Fruit fly (Drosophila melanogaster) whole organism, embryonic: ENCODE measurements around the gene CG31157.

ENCODE experiments used
- Bteb2 ChIP-seq: fragments of 200-800 bp; sonication (Bioruptor generic); optimal IDR thresholded peaks from 2 replicates; lab custom pipeline; 2016; ENCODE audit warnings: missing biosample characterization, missing genetic modification characterization
- CG10366 ChIP-seq: fragments of 200-800 bp; sonication (Bioruptor generic); IDR thresholded peaks from 2 replicates; pipeline ENCODE4 v1.3.6; 2022; ENCODE audit warnings: missing biosample characterization, missing genetic modification characterization
- CG10565 ChIP-seq: fragments of 200-800 bp; sonication (Bioruptor generic); optimal IDR thresholded peaks from 3 replicates; lab custom pipeline; 2016; ENCODE audit warnings: missing biosample characterization, mild to moderate bottlenecking, missing genetic modification characterization
- CG10654 ChIP-seq: fragments of 200-800 bp; sonication (Bioruptor generic); optimal IDR thresholded peaks from 2 replicates; lab custom pipeline; 2016; ENCODE audit warnings: missing biosample characterization, missing genetic modification characterization
- CG11456 ChIP-seq: fragments of 200-800 bp; sonication (Bioruptor generic); IDR thresholded peaks from 3 replicates; pipeline ENCODE4 v1.3.6; 2022; ENCODE audit warnings: missing biosample characterization, missing genetic modification characterization
- CG1233 ChIP-seq: fragments of 200-800 bp; sonication (Bioruptor generic); optimal IDR thresholded peaks from 4 replicates; lab custom pipeline; 2018; ENCODE audit warnings: missing biosample characterization, mild to moderate bottlenecking, missing genetic modification characterization
- CG13424 ChIP-seq: fragments of 200-800 bp; sonication (Bioruptor generic); optimal IDR thresholded peaks from 2 replicates; lab custom pipeline; 2019; ENCODE audit warnings: missing biosample characterization, mild to moderate bottlenecking, missing genetic modification characterization, moderate library complexity
- CG13624 ChIP-seq: fragments of 200-800 bp; sonication (Bioruptor generic); optimal IDR thresholded peaks from 2 replicates; lab custom pipeline; 2016; ENCODE audit warnings: missing biosample characterization, missing genetic modification characterization
- CG14667 ChIP-seq: fragments of 200-800 bp; sonication (Bioruptor generic); IDR thresholded peaks from 2 replicates; pipeline ENCODE4 v1.3.6; 2022; ENCODE audit warnings: missing biosample characterization, missing genetic modification characterization
- CG14860 ChIP-seq: fragments of 200-800 bp; sonication (Bioruptor generic); IDR thresholded peaks from 3 replicates; pipeline ENCODE4 v1.3.6; 2022; ENCODE audit warnings: missing biosample characterization, missing genetic modification characterization; ENCODE audit not compliant: partially characterized antibody
- CG1529 ChIP-seq: fragments of 200-800 bp; sonication (Bioruptor generic); optimal IDR thresholded peaks from 3 replicates; lab custom pipeline; 2018; ENCODE audit warnings: missing biosample characterization, missing genetic modification characterization
- CG15479 ChIP-seq: fragments of 200-800 bp; sonication (Bioruptor generic); optimal IDR thresholded peaks from 3 replicates; lab custom pipeline; 2019; ENCODE audit warnings: missing biosample characterization, mild to moderate bottlenecking, missing genetic modification characterization, moderate library complexity
- CG1603 ChIP-seq: fragments of 200-800 bp; sonication (Bioruptor generic); optimal IDR thresholded peaks from 2 replicates; lab custom pipeline; 2019; ENCODE audit warnings: missing biosample characterization, mild to moderate bottlenecking, missing genetic modification characterization, moderate library complexity
- CG17361 ChIP-seq: fragments of 200-800 bp; sonication (Bioruptor generic); IDR thresholded peaks from 3 replicates; pipeline ENCODE4 v1.3.6; 2022; ENCODE audit warnings: missing biosample characterization, missing genetic modification characterization
- CG17385 ChIP-seq: fragments of 200-800 bp; sonication (Bioruptor generic); optimal IDR thresholded peaks from 3 replicates; lab custom pipeline; 2018; ENCODE audit warnings: missing biosample characterization, mild to moderate bottlenecking, missing genetic modification characterization
- CG30020 ChIP-seq: fragments of 200-800 bp; optimal IDR thresholded peaks from 2 replicates; lab custom pipeline; 2019; ENCODE audit warnings: missing biosample characterization, mild to moderate bottlenecking, missing genetic modification characterization, moderate library complexity
- CG31388 ChIP-seq: fragments of 200-800 bp; sonication (Bioruptor generic); optimal IDR thresholded peaks from 2 replicates; lab custom pipeline; 2016; ENCODE audit warnings: missing biosample characterization, missing genetic modification characterization
- CG33557 ChIP-seq: fragments of 200-800 bp; sonication (Bioruptor generic); optimal IDR thresholded peaks from 2 replicates; lab custom pipeline; 2019; ENCODE audit warnings: missing biosample characterization, mild to moderate bottlenecking, missing genetic modification characterization, moderate library complexity
- CG4404 ChIP-seq: fragments of 200-800 bp; sonication (Bioruptor generic); IDR thresholded peaks from 2 replicates; pipeline ENCODE4 v1.3.6; 2022; ENCODE audit warnings: missing biosample characterization, missing genetic modification characterization
- CG6654 ChIP-seq: fragments of 200-800 bp; sonication (Bioruptor generic); optimal IDR thresholded peaks from 2 replicates; lab custom pipeline; 2017; ENCODE audit warnings: missing biosample characterization, mild to moderate bottlenecking, missing genetic modification characterization
- CG6791 ChIP-seq: fragments of 200-800 bp; sonication (Bioruptor generic); IDR thresholded peaks from 3 replicates; pipeline ENCODE4 v1.3.6; 2022; ENCODE audit warnings: missing biosample characterization, missing genetic modification characterization; ENCODE audit not compliant: partially characterized antibody
- CG7556 ChIP-seq: fragments of 200-800 bp; sonication (Bioruptor generic); optimal IDR thresholded peaks from 2 replicates; lab custom pipeline; 2017; ENCODE audit warnings: missing biosample characterization, mild to moderate bottlenecking, missing genetic modification characterization
- CG7786 ChIP-seq: fragments of 200-800 bp; sonication (Bioruptor generic); optimal IDR thresholded peaks from 2 replicates; lab custom pipeline; 2016; ENCODE audit warnings: missing biosample characterization, missing genetic modification characterization
- CG7963 ChIP-seq: fragments of 200-800 bp; sonication (Bioruptor generic); IDR thresholded peaks from 3 replicates; pipeline ENCODE4 v1.3.6; 2022; ENCODE audit warnings: missing biosample characterization, missing genetic modification characterization; ENCODE audit not compliant: partially characterized antibody
- Dfd ChIP-seq, 2 experiments: fragments of >200 bp; optimal IDR thresholded peaks; 2 replicates each; lab custom pipeline; 2017; ENCODE audit warnings: missing biosample characterization in 2 of 2, missing genetic modification characterization in 2 of 2
- Doc2 ChIP-seq: fragments of 200-800 bp; sonication (Bioruptor generic); IDR thresholded peaks from 2 replicates; pipeline ENCODE4 v1.3.6; 2022; ENCODE audit warnings: missing biosample characterization, missing genetic modification characterization
- Hand ChIP-seq: fragments of 200-800 bp; sonication (Bioruptor generic); optimal IDR thresholded peaks from 2 replicates; lab custom pipeline; 2017; ENCODE audit warnings: mild to moderate bottlenecking, missing biosample characterization, missing genetic modification reagents, missing genetic modification characterization
- HmgZ ChIP-seq: fragments of 200-800 bp; sonication (Bioruptor generic); optimal IDR thresholded peaks from 2 replicates; lab custom pipeline; 2018; ENCODE audit warnings: missing biosample characterization, mild to moderate bottlenecking, missing genetic modification characterization
- MBD-R2 ChIP-seq: fragments of 200-800 bp; sonication (Bioruptor generic); IDR thresholded peaks from 2 replicates; pipeline ENCODE4 v1.3.6; 2022; ENCODE audit warnings: missing biosample characterization, missing genetic modification characterization
- Mrtf ChIP-seq: fragments of 200-800 bp; sonication (Bioruptor generic); IDR thresholded peaks from 3 replicates; pipeline ENCODE4 v1.3.6; 2022; ENCODE audit warnings: missing biosample characterization, missing genetic modification characterization
- Oaz ChIP-seq: fragments of 200-800 bp; sonication (Bioruptor generic); IDR thresholded peaks from 2 replicates; pipeline ENCODE4 v1.3.6; 2022; ENCODE audit warnings: missing biosample characterization, missing genetic modification characterization
- Opbp ChIP-seq: fragments of 200-800 bp; sonication (Bioruptor generic); IDR thresholded peaks from 3 replicates; pipeline ENCODE4 v1.3.6; 2022; ENCODE audit warnings: missing biosample characterization, missing genetic modification characterization; ENCODE audit not compliant: partially characterized antibody
- Xbp1 ChIP-seq: fragments of 200-800 bp; sonication (Bioruptor generic); optimal IDR thresholded peaks from 3 replicates; lab custom pipeline; 2016; ENCODE audit warnings: missing biosample characterization, mild to moderate bottlenecking, missing genetic modification characterization
- YL-1 ChIP-seq: fragments of 200-800 bp; sonication (Bioruptor generic); optimal IDR thresholded peaks from 3 replicates; lab custom pipeline; 2017; ENCODE audit warnings: missing biosample characterization, mild to moderate bottlenecking, missing genetic modification characterization
- croc ChIP-seq: fragments of 200-800 bp; sonication (Bioruptor generic); conservative IDR thresholded peaks from 3 replicates; pipeline ENCODE4 v1.3.6; 2022; ENCODE audit warnings: missing biosample characterization, missing genetic modification characterization
- crol ChIP-seq: fragments of 200-800 bp; sonication (Bioruptor generic); IDR thresholded peaks from 2 replicates; pipeline ENCODE4 v1.3.6; 2022; ENCODE audit warnings: missing biosample characterization, missing genetic modification characterization
- da ChIP-seq: fragments of 200-800 bp; sonication (Bioruptor generic); optimal IDR thresholded peaks from 2 replicates; lab custom pipeline; 2016; ENCODE audit warnings: missing biosample characterization, missing genetic modification characterization
- dan ChIP-seq: fragments of 200-800 bp; sonication (Bioruptor generic); IDR thresholded peaks from 2 replicates; pipeline ENCODE4 v1.3.6; 2022; ENCODE audit warnings: missing biosample characterization, missing genetic modification characterization
- ewg ChIP-seq: fragments of 200-800 bp; sonication (Bioruptor generic); optimal IDR thresholded peaks from 3 replicates; lab custom pipeline; 2017; ENCODE audit warnings: mild to moderate bottlenecking, missing biosample characterization, missing genetic modification reagents, missing genetic modification characterization
- fd64A ChIP-seq: fragments of 200-800 bp; sonication (Bioruptor generic); optimal IDR thresholded peaks from 3 replicates; lab custom pipeline; 2018; ENCODE audit warnings: missing biosample characterization, mild to moderate bottlenecking, missing genetic modification characterization
- ftz-f1 ChIP-seq: fragments of 200-800 bp; sonication (Bioruptor generic); optimal IDR thresholded peaks from 2 replicates; lab custom pipeline; 2016; ENCODE audit warnings: missing biosample characterization, missing genetic modification characterization
- hbn ChIP-seq: fragments of 200-800 bp; sonication (Bioruptor generic); IDR thresholded peaks from 2 replicates; pipeline ENCODE4 v1.3.6; 2022; ENCODE audit warnings: missing biosample characterization, missing genetic modification characterization; ENCODE audit not compliant: partially characterized antibody
- hkb ChIP-seq, 2 experiments: fragments of 200-800 bp in 1 of 2; fragments of >200 bp in 1 of 2; sonication (Bioruptor generic) in 1 of 2; IDR thresholded peaks in 1 of 2; optimal IDR thresholded peaks in 1 of 2; 2 replicates each; pipeline versions ENCODE4 v1.3.6 to Lab custom; 2017 to 2022; ENCODE audit warnings: missing biosample characterization in 1 of 2, missing genetic modification characterization in 1 of 2
- ken ChIP-seq: fragments of 200-800 bp; sonication (Bioruptor generic); IDR thresholded peaks from 3 replicates; pipeline ENCODE4 v1.3.6; 2022; ENCODE audit warnings: missing biosample characterization, missing genetic modification characterization
- knrl ChIP-seq: fragments of 200-800 bp; sonication (Bioruptor generic); IDR thresholded peaks from 3 replicates; pipeline ENCODE4 v1.3.6; 2022; ENCODE audit warnings: missing biosample characterization, missing genetic modification characterization; ENCODE audit not compliant: partially characterized antibody
- pros ChIP-seq: fragments of 200-800 bp; sonication (Bioruptor generic); optimal IDR thresholded peaks from 3 replicates; lab custom pipeline; 2019; ENCODE audit warnings: missing biosample characterization, mild to moderate bottlenecking, missing genetic modification characterization, moderate library complexity
- row ChIP-seq: fragments of 200-800 bp; sonication (Bioruptor generic); IDR thresholded peaks from 3 replicates; pipeline ENCODE4 v1.3.6; 2022; ENCODE audit warnings: missing biosample characterization, missing genetic modification characterization
- sens ChIP-seq: fragments of 200-800 bp; sonication (Bioruptor generic); peaks from one replicate; lab custom pipeline; 2016; ENCODE audit warnings: missing biosample characterization, missing genetic modification characterization
- zfh2 ChIP-seq: fragments of 200-800 bp; sonication (Bioruptor generic); optimal IDR thresholded peaks from 2 replicates; lab custom pipeline; 2016; ENCODE audit warnings: missing biosample characterization, missing genetic modification characterization

Gene CG31157

DNA sequence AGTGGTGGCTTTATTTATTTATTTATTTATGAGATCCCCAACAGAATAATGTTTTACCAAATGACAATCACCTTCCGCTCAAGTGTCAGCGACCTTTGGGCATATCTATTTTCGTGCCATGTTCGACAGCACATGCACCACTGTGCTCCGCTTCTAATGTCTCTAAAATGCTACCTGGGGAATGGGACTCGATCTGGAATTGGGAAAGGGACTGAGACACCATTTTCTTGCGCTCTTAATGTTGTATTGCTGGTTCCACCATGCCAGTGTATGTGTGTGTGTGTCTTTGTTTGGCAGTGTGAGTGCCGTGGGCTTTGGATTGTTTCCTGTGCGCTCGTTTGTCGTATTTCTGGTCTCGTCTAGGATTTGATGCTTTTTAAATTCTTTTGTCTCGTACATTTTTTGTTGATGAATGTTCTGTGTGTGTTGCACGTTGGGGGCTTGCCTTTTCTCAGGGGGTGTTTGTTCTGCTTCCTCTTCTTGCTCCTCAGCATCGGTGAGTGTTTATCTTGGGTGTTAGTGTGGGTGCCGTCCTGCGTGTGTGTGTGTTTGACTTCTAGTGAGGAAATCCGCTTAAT lies 17.7 kb downstream of the CG31157 start (continued):
- TF ChIP-seq row (GFP tag; lab: Robert Waterston, UW) (peak; percentile 71), dan (no peak), CG7963 (GFP tag; lab: Robert Waterston, UW) (peak; percentile 44; the same call in 1 of the 3 replicates), croc (no peak), CG1529 (GFP tag; lab: Kevin White, UChicago) (no peak), hkb (optimal IDR thresholded peaks at IDR 0.05; lab: Kevin White, UChicago) (no peak), hkb (GFP tag; IDR thresholded peaks at IDR 0.05; lab: Robert Waterston, UW) (no peak), pros (GFP tag; lab: Kevin White, UChicago) (peak; percentile 10), CG14860 (GFP tag; lab: Robert Waterston, UW) (peak; percentile 26; the same call in 1 of the 3 replicates), CG6654 (GFP tag; lab: Kevin White, UChicago) (no peak), CG14667 (no peak), CG15479 (GFP tag; lab: Kevin White, UChicago) (peak; percentile 56), CG11456 (GFP tag; lab: Robert Waterston, UW) (no peak), CG1233 (GFP tag; lab: Kevin White, UChicago) (no peak), Bteb2 (GFP tag; lab: Kevin White, UChicago) (no peak), Xbp1 (GFP tag; lab: Kevin White, UChicago) (no peak), CG33557 (no peak), Mrtf (GFP tag; lab: Robert Waterston, UW) (0 out of 3 replicates have a peak, but pooled peaks have one; percentile 27), ewg (GFP tag; lab: Kevin White, UChicago) (no peak), CG17385 (GFP tag; lab: Kevin White, UChicago) (peak; percentile 29), YL-1 (GFP tag; lab: Kevin White, UChicago) (no peak)

DNA sequence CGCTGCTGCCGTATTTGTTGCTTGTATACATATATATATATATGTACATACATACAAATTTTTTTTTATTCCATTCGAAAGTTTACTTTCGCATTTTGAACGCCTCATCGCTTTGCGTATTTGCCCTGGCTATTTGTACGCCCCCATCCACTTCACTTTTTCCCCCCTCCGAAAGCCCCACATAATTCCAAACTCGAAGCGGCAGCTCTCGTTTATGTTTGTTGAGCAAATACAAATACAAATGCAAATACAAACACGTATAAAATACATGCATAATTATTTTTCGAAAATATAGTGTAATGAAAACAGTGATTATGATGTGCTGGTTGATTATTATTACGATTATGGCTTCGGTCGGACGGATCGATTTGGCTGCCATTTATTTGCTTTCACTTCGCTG lies 20.5 kb downstream of the CG31157 start:
- TF ChIP-seq fd64A (GFP tag; lab: Kevin White, UChicago) (peak; percentile 99), zfh2 (GFP tag; lab: Kevin White, UChicago) (no peak), crol (peak; percentile 65), Oaz (GFP tag; lab: Robert Waterston, UW) (no peak), HmgZ (tag; lab: Kevin White, UChicago) (peak; percentile 75), Opbp (no peak), ftz-f1 (GFP tag; lab: Kevin White, UChicago) (no peak), ken (GFP tag; lab: Robert Waterston, UW) (peak; percentile 64; the same call in 1 of the 3 replicates), CG7556 (GFP tag; lab: Kevin White, UChicago) (peak; percentile 82), Hand (GFP tag; lab: Kevin White, UChicago) (no peak), CG10654 (GFP tag; lab: Kevin White, UChicago) (peak; percentile 88), CG10366 (peak; percentile 51), CG30020 (tag; lab: Kevin White, UChicago) (no peak), MBD-R2 (peak; percentile 27; the same call in 1 of the 2 replicates), CG31388 (peak; percentile 44), CG6791 (GFP tag; lab: Robert Waterston, UW) (0 out of 3 replicates have a peak, but pooled peaks have one; percentile 28), hbn (GFP tag; lab: Robert Waterston, UW) (no peak), Dfd (GFP tag; optimal IDR thresholded peaks at IDR 0.05; lab: Kevin White, UChicago) (no peak), CG13424 (tag; lab: Kevin White, UChicago) (peak; percentile 78), knrl (GFP tag; lab: Robert Waterston, UW) (no peak), CG10565 (GFP tag; lab: Kevin White, UChicago) (no peak), CG17361 (peak; percentile 90), CG4404 (no peak), Doc2 (no peak), sens (GFP tag; lab: Kevin White, UChicago) (peak; percentile 98), CG1603 (tag; lab: Kevin White, UChicago) (peak; percentile 96), CG13624 (GFP tag; lab: Kevin White, UChicago) (peak; percentile 44), CG7786 (peak; percentile 35), da (GFP tag; lab: Kevin White, UChicago) (peak; percentile 28)
